Fruit fly (Drosophila melanogaster) whole organism, prepupa: Measurements from ENCODE around the gene CG34456.

Experiments
- Blimp-1 ChIP-seq: fragments of 200-800 bp; sonication (Bioruptor generic); optimal IDR thresholded peaks from 3 replicates; lab custom pipeline; 2017; ENCODE audit warnings: missing biosample characterization, missing genetic modification characterization, mild to moderate bottlenecking, moderate library complexity, missing genetic modification reagents
- CG10631 ChIP-seq: fragments of 200-800 bp; sonication (Bioruptor generic); optimal IDR thresholded peaks from 2 replicates; lab custom pipeline; 2016; ENCODE audit warnings: missing biosample characterization, missing genetic modification characterization
- CG10669 ChIP-seq: fragments of 200-800 bp; sonication (Bioruptor generic); optimal IDR thresholded peaks from 3 replicates; lab custom pipeline; 2018; ENCODE audit warnings: missing biosample characterization, mild to moderate bottlenecking, missing genetic modification characterization, moderate library complexity
- CG11902 ChIP-seq: fragments of 200-800 bp; sonication (Bioruptor generic); optimal IDR thresholded peaks from 3 replicates; lab custom pipeline; 2016; ENCODE audit warnings: missing biosample characterization, missing genetic modification characterization
- CG15336 ChIP-seq: fragments of 200-800 bp; sonication (Bioruptor generic); IDR thresholded peaks from 2 replicates; pipeline ENCODE4 v1.3.6; 2022; ENCODE audit warnings: missing biosample characterization, missing genetic modification characterization
- CG1621 ChIP-seq: fragments of 200-800 bp; sonication (Bioruptor generic); optimal IDR thresholded peaks from 3 replicates; lab custom pipeline; 2018; ENCODE audit warnings: missing biosample characterization, mild to moderate bottlenecking, missing genetic modification characterization
- CG16779 ChIP-seq: fragments of 200-800 bp; sonication (Bioruptor generic); optimal IDR thresholded peaks from 3 replicates; lab custom pipeline; 2017; ENCODE audit warnings: missing biosample characterization, mild to moderate bottlenecking, missing genetic modification characterization
- CG3032 ChIP-seq: fragments of 200-800 bp; optimal IDR thresholded peaks from 2 replicates; lab custom pipeline; 2019; ENCODE audit warnings: missing biosample characterization, mild to moderate bottlenecking, missing genetic modification characterization, moderate library complexity
- CG31627 ChIP-seq: fragments of 200-800 bp; sonication (Bioruptor generic); optimal IDR thresholded peaks from 3 replicates; lab custom pipeline; 2016; ENCODE audit warnings: missing biosample characterization, missing genetic modification characterization
- CG34406 ChIP-seq: fragments of 200-800 bp; sonication (Bioruptor generic); optimal IDR thresholded peaks from 3 replicates; lab custom pipeline; 2016; ENCODE audit warnings: missing biosample characterization, missing genetic modification characterization
- CG6163 ChIP-seq: fragments of 200-800 bp; sonication (Bioruptor generic); IDR thresholded peaks from 3 replicates; pipeline ENCODE4 v1.3.6; 2022; ENCODE audit warnings: missing biosample characterization, missing genetic modification characterization
- CG6276 ChIP-seq: fragments of 200-800 bp; sonication (Bioruptor generic); optimal IDR thresholded peaks from 2 replicates; lab custom pipeline; 2017; ENCODE audit warnings: missing biosample characterization, mild to moderate bottlenecking, missing genetic modification characterization
- CG6792 ChIP-seq: fragments of 200-800 bp; sonication (Bioruptor generic); optimal IDR thresholded peaks from 3 replicates; lab custom pipeline; 2016; ENCODE audit warnings: missing biosample characterization, missing genetic modification characterization
- CG6808 ChIP-seq: fragments of 200-800 bp; sonication (Bioruptor generic); optimal IDR thresholded peaks from 3 replicates; lab custom pipeline; 2017; ENCODE audit warnings: missing biosample characterization, missing genetic modification characterization, mild to moderate bottlenecking, moderate library complexity, missing genetic modification reagents
- CG6854 ChIP-seq: fragments of 200-800 bp; sonication (Bioruptor generic); optimal IDR thresholded peaks from 2 replicates; lab custom pipeline; 2017; ENCODE audit warnings: missing biosample characterization, mild to moderate bottlenecking, missing genetic modification characterization
- CG8119 ChIP-seq: fragments of 200-800 bp; sonication (Bioruptor generic); IDR thresholded peaks from 3 replicates; pipeline ENCODE4 v1.3.6; 2022; ENCODE audit warnings: missing biosample characterization, missing genetic modification characterization
- CG8319 ChIP-seq: fragments of 200-800 bp; sonication (Bioruptor generic); optimal IDR thresholded peaks from 3 replicates; lab custom pipeline; 2016; ENCODE audit warnings: missing biosample characterization, missing genetic modification characterization
- CG8632 ChIP-seq: fragments of 200-800 bp; sonication (Bioruptor generic); optimal IDR thresholded peaks from 3 replicates; lab custom pipeline; 2016; ENCODE audit warnings: missing biosample characterization, missing genetic modification characterization
- CG9139 ChIP-seq: fragments of 200-800 bp; sonication (Bioruptor generic); optimal IDR thresholded peaks from 3 replicates; lab custom pipeline; 2017; ENCODE audit warnings: missing biosample characterization, mild to moderate bottlenecking, missing genetic modification characterization
- Eip75B ChIP-seq: fragments of 200-800 bp; sonication (Bioruptor generic); optimal IDR thresholded peaks from 3 replicates; lab custom pipeline; 2016; ENCODE audit warnings: missing biosample characterization, missing genetic modification characterization
- Eip78C ChIP-seq: fragments of 200-800 bp; sonication (Bioruptor generic); peaks from one replicate; lab custom pipeline; 2016; ENCODE audit warnings: missing biosample characterization, missing genetic modification characterization
- Eip93F ChIP-seq: fragments of 200-800 bp; sonication (Bioruptor generic); optimal IDR thresholded peaks from 2 replicates; lab custom pipeline; 2016; ENCODE audit warnings: missing biosample characterization, mild to moderate bottlenecking, missing genetic modification characterization
- Ets21C ChIP-seq: fragments of 200-800 bp; sonication (Bioruptor generic); optimal IDR thresholded peaks from 3 replicates; lab custom pipeline; 2016; ENCODE audit warnings: missing biosample characterization, missing genetic modification characterization
- Ets96B ChIP-seq: fragments of 200-800 bp; optimal IDR thresholded peaks from 2 replicates; lab custom pipeline; 2019; ENCODE audit warnings: missing biosample characterization, mild to moderate bottlenecking, missing genetic modification characterization, moderate library complexity
- Hr4 ChIP-seq: fragments of 200-800 bp; sonication (Bioruptor generic); optimal IDR thresholded peaks from 3 replicates; lab custom pipeline; 2016; ENCODE audit warnings: missing biosample characterization, missing genetic modification characterization
- Lpt ChIP-seq: fragments of 200-800 bp; sonication (Bioruptor generic); optimal IDR thresholded peaks from 3 replicates; lab custom pipeline; 2016; ENCODE audit warnings: missing biosample characterization, missing genetic modification characterization
- Met ChIP-seq: fragments of 200-800 bp; sonication (Bioruptor generic); optimal IDR thresholded peaks from 3 replicates; lab custom pipeline; 2016; ENCODE audit warnings: missing biosample characterization, missing genetic modification characterization
- OdsH ChIP-seq: fragments of 200-800 bp; sonication (Bioruptor generic); optimal IDR thresholded peaks from 3 replicates; lab custom pipeline; 2016; ENCODE audit warnings: missing biosample characterization, missing genetic modification characterization
- Smox ChIP-seq: fragments of 200-800 bp; sonication (Bioruptor generic); optimal IDR thresholded peaks from 3 replicates; lab custom pipeline; 2016; ENCODE audit warnings: missing biosample characterization, missing genetic modification characterization
- Sox14 ChIP-seq: fragments of 200-800 bp; sonication (Bioruptor generic); optimal IDR thresholded peaks from 3 replicates; lab custom pipeline; 2016; ENCODE audit warnings: missing biosample characterization, missing genetic modification characterization
- Sox15 ChIP-seq: fragments of 200-800 bp; sonication (Bioruptor generic); optimal IDR thresholded peaks from 3 replicates; lab custom pipeline; 2016; ENCODE audit warnings: missing biosample characterization, missing genetic modification characterization
- achi ChIP-seq: fragments of 200-800 bp; sonication (Bioruptor generic); optimal IDR thresholded peaks from 3 replicates; lab custom pipeline; 2016; ENCODE audit warnings: missing biosample characterization, missing genetic modification characterization
- acj6 ChIP-seq: fragments of 200-800 bp; sonication (Bioruptor generic); optimal IDR thresholded peaks from 3 replicates; lab custom pipeline; 2016; ENCODE audit warnings: missing biosample characterization, missing genetic modification characterization
- dac ChIP-seq: fragments of 200-800 bp; sonication (Bioruptor generic); optimal IDR thresholded peaks from 2 replicates; lab custom pipeline; 2017; ENCODE audit warnings: missing biosample characterization, mild to moderate bottlenecking, missing genetic modification characterization
- dsx ChIP-seq: fragments of 200-800 bp; optimal IDR thresholded peaks from 3 replicates; lab custom pipeline; 2019; ENCODE audit warnings: missing biosample characterization, mild to moderate bottlenecking, missing genetic modification characterization, moderate library complexity; ENCODE audit not compliant: poor library complexity, severe bottlenecking
- eg ChIP-seq: fragments of 200-800 bp; sonication (Bioruptor generic); IDR thresholded peaks from 3 replicates; pipeline ENCODE4 v1.3.6; 2022; ENCODE audit warnings: missing biosample characterization, missing genetic modification characterization
- fd85E ChIP-seq: fragments of 200-800 bp; sonication (Bioruptor generic); optimal IDR thresholded peaks from 3 replicates; lab custom pipeline; 2016; ENCODE audit warnings: missing biosample characterization, missing genetic modification characterization
- fkh ChIP-seq: fragments of 200-800 bp; sonication (Bioruptor generic); optimal IDR thresholded peaks from 3 replicates; lab custom pipeline; 2017; ENCODE audit warnings: missing biosample characterization, mild to moderate bottlenecking, missing genetic modification characterization, moderate library complexity
- lz ChIP-seq: fragments of 200-800 bp; sonication (Bioruptor generic); optimal IDR thresholded peaks from 3 replicates; lab custom pipeline; 2016; ENCODE audit warnings: missing biosample characterization, missing genetic modification characterization
- net ChIP-seq: fragments of 200-800 bp; sonication (Bioruptor generic); optimal IDR thresholded peaks from 3 replicates; lab custom pipeline; 2016; ENCODE audit warnings: missing biosample characterization, missing genetic modification characterization
- pdm3 ChIP-seq: fragments of 200-800 bp; sonication (Bioruptor generic); optimal IDR thresholded peaks from 3 replicates; lab custom pipeline; 2016; ENCODE audit warnings: missing biosample characterization, missing genetic modification characterization
- salr ChIP-seq, 2 experiments: fragments of 200-800 bp; sonication (Bioruptor generic); optimal IDR thresholded peaks; 3 replicates each; lab custom pipeline; 2016 to 2018; ENCODE audit warnings: missing biosample characterization in 2 of 2, missing genetic modification characterization in 2 of 2, mild to moderate bottlenecking in 1 of 2
- spab ChIP-seq: fragments of 200-800 bp; sonication (Bioruptor generic); optimal IDR thresholded peaks from 2 replicates; lab custom pipeline; 2017; ENCODE audit warnings: missing biosample characterization, mild to moderate bottlenecking, missing genetic modification characterization, missing genetic modification reagents
- ss ChIP-seq, 2 experiments: fragments of 200-800 bp; sonication (Bioruptor generic); optimal IDR thresholded peaks; 2 replicates in 1 of 2; 3 replicates in 1 of 2; lab custom pipeline; 2017 to 2018; ENCODE audit warnings: mild to moderate bottlenecking in 2 of 2, missing biosample characterization in 2 of 2, missing genetic modification characterization in 2 of 2, moderate library complexity in 1 of 2
- svp ChIP-seq: fragments of 200-800 bp; sonication (Bioruptor generic); peaks from one replicate; lab custom pipeline; 2016; ENCODE audit warnings: missing biosample characterization, missing genetic modification characterization
- topi ChIP-seq: fragments of 200-800 bp; sonication (Bioruptor generic); optimal IDR thresholded peaks from 3 replicates; lab custom pipeline; 2016; ENCODE audit warnings: missing biosample characterization, missing genetic modification characterization
- vri ChIP-seq: fragments of 200-800 bp; sonication (Bioruptor generic); optimal IDR thresholded peaks from 3 replicates; lab custom pipeline; 2016; ENCODE audit warnings: missing biosample characterization, mild to moderate bottlenecking, missing genetic modification characterization

Gene CG34456

dm6 chr3L:9367431-9367867 lies 5.5 kb downstream of the CG34456 start:
- TF ChIP-seq achi (GFP tag; lab: Kevin White, UChicago) (no peak), spab (peak; percentile 59), eg (GFP tag; lab: Robert Waterston, UW) (peak; percentile 81), CG6163 (GFP tag; lab: Robert Waterston, UW) (peak; percentile 59; the same call in 1 of the 3 replicates), CG6276 (GFP tag; lab: Kevin White, UChicago) (peak; percentile 88), CG6792 (no peak), pdm3 (no peak), salr (GFP tag; optimal IDR thresholded peaks at IDR 0.05; lab: Kevin White, UChicago) (no peak), Eip93F (GFP tag; lab: Kevin White, UChicago) (no peak), Blimp-1 (no peak), CG10669 (GFP tag; lab: Kevin White, UChicago) (peak; percentile 46), Ets96B (tag; lab: Kevin White, UChicago) (peak; percentile 24), CG11902 (GFP tag; lab: Kevin White, UChicago) (no peak), OdsH (GFP tag; lab: Kevin White, UChicago) (no peak), acj6 (no peak), CG9139 (GFP tag; lab: Kevin White, UChicago) (peak; percentile 84), Met (GFP tag; lab: Kevin White, UChicago) (no peak), vri (GFP tag; lab: Kevin White, UChicago) (no peak), CG15336 (GFP tag; lab: Robert Waterston, UW) (peak; percentile 72), Sox15 (no peak), Lpt (GFP tag; lab: Kevin White, UChicago) (no peak), CG3032 (tag; lab: Kevin White, UChicago) (peak; percentile 8), topi (GFP tag; lab: Kevin White, UChicago) (no peak), dac (GFP tag; lab: Kevin White, UChicago) (peak; percentile 26), CG6808 (peak; percentile 77), Eip78C (GFP tag; lab: Kevin White, UChicago) (peak; percentile 27), net (no peak), CG34406 (peak; percentile 20), CG6854 (GFP tag; lab: Kevin White, UChicago) (peak; percentile 54), ss (GFP tag; optimal IDR thresholded peaks at IDR 0.05; lab: Kevin White, UChicago) (peak; percentile 78 to 81), Sox14 (GFP tag; lab: Kevin White, UChicago) (peak; percentile 30), dsx (GFP tag; lab: Kevin White, UChicago) (peak; percentile 41), CG8319 (GFP tag; lab: Kevin White, UChicago) (no peak), CG16779 (tag; lab: Kevin White, UChicago) (peak; percentile 84), CG31627 (GFP tag; lab: Kevin White, UChicago) (no peak), CG8119 (GFP tag; lab: Robert Waterston, UW) (peak; percentile 72; the same call in 2 of the 3 replicates), CG1621 (peak; percentile 41), Eip75B (no peak)

- TF ChIP-seq CG3032 (tag; lab: Kevin White, UChicago) (no peak), lz (no peak), svp (peak; percentile 77)
- TF ChIP-seq, all 60 proteins: peak for 1
Observed at dm6 chr3L:9368665-9369064, 6.8 kb downstream of the CG34456 start.

dm6 chr3L:9370907-9371365 lies 9.0 kb downstream of the CG34456 start, which contains the start of gene Fdx1:
Gene Fdx1 (minus strand): TSS chr3L:9371238.
- TF ChIP-seq CG34406 (no peak), topi (GFP tag; lab: Kevin White, UChicago) (peak; percentile 33), fd85E (GFP tag; lab: Kevin White, UChicago) (no peak), CG10631 (GFP tag; lab: Kevin White, UChicago) (no peak), CG8119 (GFP tag; lab: Robert Waterston, UW) (peak; percentile 25; the same call in 1 of the 3 replicates), Sox14 (GFP tag; lab: Kevin White, UChicago) (peak; percentile 48), spab (no peak), Smox (GFP tag; lab: Kevin White, UChicago) (no peak), Met (GFP tag; lab: Kevin White, UChicago) (no peak), CG3032 (tag; lab: Kevin White, UChicago) (peak; percentile 41), Ets21C (GFP tag; lab: Kevin White, UChicago) (no peak), Hr4 (GFP tag; lab: Kevin White, UChicago) (no peak), CG6792 (no peak), fkh (GFP tag; lab: Kevin White, UChicago) (peak; percentile 96), CG8632 (GFP tag; lab: Kevin White, UChicago) (no peak), CG6808 (no peak), Blimp-1 (no peak), CG6854 (GFP tag; lab: Kevin White, UChicago) (no peak), CG15336 (GFP tag; lab: Robert Waterston, UW) (no peak), Eip93F (GFP tag; lab: Kevin White, UChicago) (peak; percentile 5), CG31627 (GFP tag; lab: Kevin White, UChicago) (peak; percentile 17), ss (GFP tag; optimal IDR thresholded peaks at IDR 0.05; lab: Kevin White, UChicago) (no peak), CG6163 (GFP tag; lab: Robert Waterston, UW) (no peak), CG9139 (GFP tag; lab: Kevin White, UChicago) (no peak)
